Fruit fly (Drosophila melanogaster) whole organism, embryonic: ENCODE data around the gene CG31178.

Source experiments
- Bgb ChIP-seq: fragments of 200-800 bp; sonication (Bioruptor generic); IDR thresholded peaks from 2 replicates; pipeline ENCODE4 v1.3.6; 2022; ENCODE audit warnings: missing biosample characterization, missing genetic modification characterization; ENCODE audit not compliant: partially characterized antibody
- CG10979 ChIP-seq: fragments of 200-800 bp; sonication (Bioruptor generic); optimal IDR thresholded peaks from 2 replicates; lab custom pipeline; 2018; ENCODE audit warnings: missing biosample characterization, mild to moderate bottlenecking, missing genetic modification characterization, moderate library complexity
- CG11085 ChIP-seq: fragments of 200-800 bp; sonication (Bioruptor generic); IDR thresholded peaks from 2 replicates; pipeline ENCODE4 v1.3.6; 2022; ENCODE audit warnings: missing biosample characterization, missing genetic modification characterization
- CG11504 ChIP-seq: fragments of 200-800 bp; sonication (Bioruptor generic); optimal IDR thresholded peaks from 3 replicates; lab custom pipeline; 2019; ENCODE audit warnings: missing biosample characterization, mild to moderate bottlenecking, missing genetic modification characterization, moderate library complexity
- CG13123 ChIP-seq: fragments of 200-800 bp; sonication (Bioruptor generic); optimal IDR thresholded peaks from 2 replicates; lab custom pipeline; 2016; ENCODE audit warnings: missing biosample characterization, missing genetic modification characterization
- CG14441 ChIP-seq: fragments of 200-800 bp; sonication (Bioruptor generic); IDR thresholded peaks from 2 replicates; pipeline ENCODE4 v1.3.6; 2022; ENCODE audit warnings: missing biosample characterization, missing genetic modification characterization
- CG14860 ChIP-seq: fragments of 200-800 bp; sonication (Bioruptor generic); IDR thresholded peaks from 3 replicates; pipeline ENCODE4 v1.3.6; 2022; ENCODE audit warnings: missing biosample characterization, missing genetic modification characterization; ENCODE audit not compliant: partially characterized antibody
- CG1603 ChIP-seq: fragments of 200-800 bp; sonication (Bioruptor generic); optimal IDR thresholded peaks from 2 replicates; lab custom pipeline; 2019; ENCODE audit warnings: missing biosample characterization, mild to moderate bottlenecking, missing genetic modification characterization, moderate library complexity
- CG16815 ChIP-seq: fragments of 200-800 bp; sonication (Bioruptor generic); optimal IDR thresholded peaks from 3 replicates; lab custom pipeline; 2017; ENCODE audit warnings: missing biosample characterization, mild to moderate bottlenecking, missing genetic modification characterization
- CG1792 ChIP-seq: fragments of 200-800 bp; sonication (Bioruptor generic); optimal IDR thresholded peaks from 2 replicates; lab custom pipeline; 2016; ENCODE audit warnings: missing biosample characterization, missing genetic modification characterization
- CG2129 ChIP-seq: fragments of 200-800 bp; sonication (Bioruptor generic); IDR thresholded peaks from 2 replicates; pipeline ENCODE4 v1.3.6; 2022; ENCODE audit warnings: missing biosample characterization, missing genetic modification characterization; ENCODE audit not compliant: partially characterized antibody
- CG32772 ChIP-seq: fragments of 200-800 bp; sonication (Bioruptor generic); IDR thresholded peaks from 2 replicates; pipeline ENCODE4 v1.3.6; 2022; ENCODE audit warnings: missing biosample characterization, missing genetic modification characterization
- CG4617 ChIP-seq: fragments of 200-800 bp; sonication (Bioruptor generic); optimal IDR thresholded peaks from 3 replicates; lab custom pipeline; 2016; ENCODE audit warnings: missing biosample characterization, missing genetic modification characterization, borderline replicate concordance
- CG4707 ChIP-seq: fragments of 200-800 bp; sonication (Bioruptor generic); optimal IDR thresholded peaks from 2 replicates; lab custom pipeline; 2018; ENCODE audit warnings: missing biosample characterization, mild to moderate bottlenecking, missing genetic modification characterization, moderate library complexity
- CG8924 ChIP-seq: fragments of 200-800 bp; optimal IDR thresholded peaks from 3 replicates; lab custom pipeline; 2019; ENCODE audit warnings: missing biosample characterization, mild to moderate bottlenecking, missing genetic modification characterization, moderate library complexity
- CG9437 ChIP-seq: fragments of 200-800 bp; sonication (Bioruptor generic); optimal IDR thresholded peaks from 2 replicates; lab custom pipeline; 2018; ENCODE audit warnings: missing biosample characterization, mild to moderate bottlenecking, missing genetic modification characterization
- CTCF ChIP-seq: fragments of 200-800 bp; sonication (Bioruptor generic); optimal IDR thresholded peaks from 2 replicates; lab custom pipeline; 2017; ENCODE audit warnings: missing biosample characterization, mild to moderate bottlenecking, missing genetic modification characterization, moderate library complexity
- Dbx ChIP-seq: fragments of 200-800 bp; sonication (Bioruptor generic); IDR thresholded peaks from 3 replicates; pipeline ENCODE4 v1.3.6; 2022; ENCODE audit warnings: missing biosample characterization, missing genetic modification characterization
- Doc3 ChIP-seq: fragments of 200-800 bp; sonication (Bioruptor generic); IDR thresholded peaks from 3 replicates; pipeline ENCODE4 v1.3.6; 2022; ENCODE audit warnings: missing biosample characterization, missing genetic modification characterization; ENCODE audit not compliant: partially characterized antibody
- HHEX ChIP-seq: fragments of 200-800 bp; sonication (Bioruptor generic); optimal IDR thresholded peaks from 3 replicates; lab custom pipeline; 2017; ENCODE audit warnings: missing biosample characterization, mild to moderate bottlenecking, missing genetic modification characterization, missing genetic modification reagents
- Hr51 ChIP-seq, 2 experiments: fragments of 200-800 bp; sonication (Bioruptor generic); optimal IDR thresholded peaks; 2 replicates in 1 of 2; 3 replicates in 1 of 2; lab custom pipeline; 2016 to 2018; ENCODE audit warnings: missing biosample characterization in 2 of 2, missing genetic modification characterization in 2 of 2, mild to moderate bottlenecking in 1 of 2, moderate library complexity in 1 of 2
- Lhr ChIP-seq: fragments of 200-800 bp; sonication (Bioruptor generic); optimal IDR thresholded peaks from 3 replicates; lab custom pipeline; 2017; ENCODE audit warnings: mild to moderate bottlenecking, missing biosample characterization, missing genetic modification reagents, missing genetic modification characterization
- MESR4 ChIP-seq: fragments of 200-800 bp; sonication (Bioruptor generic); optimal IDR thresholded peaks from 2 replicates; lab custom pipeline; 2018; ENCODE audit warnings: missing biosample characterization, mild to moderate bottlenecking, missing genetic modification characterization, moderate library complexity
- Myb ChIP-seq: fragments of 200-800 bp; sonication (Bioruptor generic); optimal IDR thresholded peaks from 2 replicates; lab custom pipeline; 2016; ENCODE audit warnings: missing biosample characterization, missing genetic modification characterization
- Pdp1 ChIP-seq, 2 experiments: fragments of 200-800 bp; sonication (Bioruptor generic); optimal IDR thresholded peaks; 3 replicates each; lab custom pipeline; 2016; ENCODE audit warnings: missing biosample characterization in 2 of 2, missing genetic modification characterization in 2 of 2, mild to moderate bottlenecking in 1 of 2, moderate library complexity in 1 of 2
- Sox102F ChIP-seq: fragments of 200-800 bp; sonication (Bioruptor generic); optimal IDR thresholded peaks from 2 replicates; lab custom pipeline; 2018; ENCODE audit warnings: missing biosample characterization, mild to moderate bottlenecking, missing genetic modification characterization, moderate library complexity
- Sry-δ ChIP-seq: fragments of 200-800 bp; sonication (Bioruptor generic); optimal IDR thresholded peaks from 2 replicates; lab custom pipeline; 2016; ENCODE audit warnings: missing biosample characterization, missing genetic modification characterization
- abd-A ChIP-seq: fragments of 200-800 bp; sonication (Bioruptor generic); optimal IDR thresholded peaks from 3 replicates; lab custom pipeline; 2019; ENCODE audit warnings: missing biosample characterization, mild to moderate bottlenecking, missing genetic modification characterization, moderate library complexity
- ap ChIP-seq: fragments of 200-800 bp; sonication (Bioruptor generic); IDR thresholded peaks from 2 replicates; pipeline ENCODE4 v1.3.6; 2022; ENCODE audit warnings: missing biosample characterization, missing genetic modification characterization
- bbx ChIP-seq: fragments of 200-800 bp; sonication (Bioruptor generic); IDR thresholded peaks from 2 replicates; pipeline ENCODE4 v1.3.6; 2022; ENCODE audit warnings: missing biosample characterization, missing genetic modification characterization; ENCODE audit not compliant: partially characterized antibody
- bcd ChIP-seq: fragments of 200-800 bp; sonication (Bioruptor generic); optimal IDR thresholded peaks from 2 replicates; lab custom pipeline; 2017; ENCODE audit warnings: missing biosample characterization, mild to moderate bottlenecking, missing genetic modification characterization
- btn ChIP-seq: fragments of 200-800 bp; sonication (Bioruptor generic); optimal IDR thresholded peaks from 2 replicates; lab custom pipeline; 2016; ENCODE audit warnings: missing biosample characterization, missing genetic modification characterization
- caup ChIP-seq: fragments of 200-800 bp; sonication (Bioruptor generic); optimal IDR thresholded peaks from 3 replicates; lab custom pipeline; 2017; ENCODE audit warnings: missing biosample characterization, mild to moderate bottlenecking, missing genetic modification characterization, moderate library complexity; ENCODE audit not compliant: severe bottlenecking
- chm ChIP-seq: fragments of 200-800 bp; sonication (Bioruptor generic); IDR thresholded peaks from 2 replicates; pipeline ENCODE4 v1.3.6; 2022; ENCODE audit warnings: missing biosample characterization, missing genetic modification characterization
- danr ChIP-seq: fragments of 200-800 bp; sonication (Bioruptor generic); IDR thresholded peaks from 2 replicates; pipeline ENCODE4 v1.3.6; 2022; ENCODE audit warnings: missing biosample characterization, missing genetic modification characterization
- dati ChIP-seq: fragments of 200-800 bp; sonication (Bioruptor generic); IDR thresholded peaks from 2 replicates; pipeline ENCODE4 v1.3.6; 2022; ENCODE audit warnings: missing biosample characterization, missing genetic modification characterization
- fru ChIP-seq: fragments of >200 bp; optimal IDR thresholded peaks from 2 replicates; lab custom pipeline; 2017
- grau ChIP-seq: fragments of 200-800 bp; optimal IDR thresholded peaks from 3 replicates; lab custom pipeline; 2019; ENCODE audit warnings: missing biosample characterization, mild to moderate bottlenecking, missing genetic modification characterization, moderate library complexity
- gt ChIP-seq: fragments of 200-800 bp; sonication (Bioruptor generic); IDR thresholded peaks from 2 replicates; pipeline ENCODE4 v1.3.6; 2022; ENCODE audit warnings: missing biosample characterization, missing genetic modification characterization
- hb ChIP-seq: fragments of 200-800 bp; sonication (Bioruptor generic); IDR thresholded peaks from 3 replicates; pipeline ENCODE4 v1.3.6; 2022; ENCODE audit warnings: missing biosample characterization, missing genetic modification characterization; ENCODE audit not compliant: partially characterized antibody
- hbn ChIP-seq: fragments of 200-800 bp; sonication (Bioruptor generic); IDR thresholded peaks from 2 replicates; pipeline ENCODE4 v1.3.6; 2022; ENCODE audit warnings: missing biosample characterization, missing genetic modification characterization; ENCODE audit not compliant: partially characterized antibody
- kah ChIP-seq: fragments of 200-800 bp; sonication (Bioruptor generic); optimal IDR thresholded peaks from 2 replicates; lab custom pipeline; 2018; ENCODE audit warnings: missing biosample characterization, mild to moderate bottlenecking, missing genetic modification characterization
- lola ChIP-seq, 3 experiments: fragments of >200 bp in 2 of 3; fragments of 200-800 bp in 1 of 3; sonication (Bioruptor generic) in 1 of 3; optimal IDR thresholded peaks; 2 replicates each; lab custom pipeline; 2017 to 2019; ENCODE audit warnings: missing biosample characterization in 3 of 3, missing genetic modification characterization in 3 of 3, mild to moderate bottlenecking in 1 of 3, moderate library complexity in 1 of 3
- onecut ChIP-seq: fragments of 200-800 bp; sonication (Bioruptor generic); IDR thresholded peaks from 2 replicates; pipeline ENCODE4 v1.3.6; 2022; ENCODE audit warnings: missing biosample characterization, missing genetic modification characterization
- rib ChIP-seq: fragments of 200-800 bp; sonication (Bioruptor generic); IDR thresholded peaks from 2 replicates; pipeline ENCODE4 v1.3.6; 2022; ENCODE audit warnings: missing biosample characterization, missing genetic modification characterization
- sim ChIP-seq: fragments of 200-800 bp; sonication (Bioruptor generic); IDR thresholded peaks from 2 replicates; pipeline ENCODE4 v1.3.6; 2022; ENCODE audit warnings: missing biosample characterization, missing genetic modification characterization
- stwl ChIP-seq: fragments of 200-800 bp; sonication (Bioruptor generic); optimal IDR thresholded peaks from 3 replicates; lab custom pipeline; 2018; ENCODE audit warnings: missing biosample characterization, mild to moderate bottlenecking, missing genetic modification characterization, moderate library complexity
- tio ChIP-seq: fragments of 200-800 bp; sonication (Bioruptor generic); optimal IDR thresholded peaks from 2 replicates; lab custom pipeline; 2017; ENCODE audit warnings: missing biosample characterization, missing genetic modification characterization, inconsistent platforms
- trem ChIP-seq: fragments of 200-800 bp; optimal IDR thresholded peaks from 3 replicates; lab custom pipeline; 2019; ENCODE audit warnings: missing biosample characterization, mild to moderate bottlenecking, missing genetic modification characterization, moderate library complexity
- zen ChIP-seq: fragments of 200-800 bp; sonication (Bioruptor generic); optimal IDR thresholded peaks from 3 replicates; lab custom pipeline; 2018; ENCODE audit warnings: missing biosample characterization, mild to moderate bottlenecking, missing genetic modification characterization, moderate library complexity
- zf30C ChIP-seq: fragments of 200-800 bp; sonication (Bioruptor generic); optimal IDR thresholded peaks from 3 replicates; lab custom pipeline; 2018; ENCODE audit warnings: missing biosample characterization, mild to moderate bottlenecking, missing genetic modification characterization

CG31178 gene

DNA sequence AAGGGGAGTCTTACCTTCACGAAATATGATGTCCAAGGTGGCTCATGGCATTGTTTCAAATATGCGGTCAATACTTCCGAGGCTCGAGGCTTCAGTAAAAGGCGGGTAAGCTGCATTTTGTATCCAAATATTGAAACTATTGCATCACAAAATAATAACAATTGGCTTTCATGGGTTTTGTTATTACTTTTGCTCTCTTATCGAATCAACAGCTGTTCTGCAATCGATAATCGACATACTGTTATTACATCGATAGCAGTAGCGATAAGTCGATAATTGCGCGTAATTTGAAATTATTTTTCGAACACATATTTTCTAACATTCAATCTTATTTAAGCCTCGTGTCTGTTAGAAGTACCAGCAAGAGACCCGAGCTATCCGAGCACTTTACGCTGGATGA, 4.9 kb downstream of the CG31178 start, which contains the start of gene CG34148 (continued):
- TF ChIP-seq CG11504 (tag; lab: Kevin White, UChicago) (no peak), CG13123 (no peak), CG2129 (peak; percentile 51), danr (GFP tag; lab: Robert Waterston, UW) (no peak), lola (GFP tag; optimal IDR thresholded peaks at IDR 0.05; lab: Kevin White, UChicago) (no peak), CG4707 (GFP tag; lab: Kevin White, UChicago) (no peak), CG1603 (no peak), MESR4 (peak; percentile 60), kah (GFP tag; lab: Kevin White, UChicago) (no peak), onecut (GFP tag; lab: Robert Waterston, UW) (no peak), CG14860 (GFP tag; lab: Robert Waterston, UW) (peak; percentile 72; the same call in 2 of the 3 replicates), Doc3 (GFP tag; lab: Robert Waterston, UW) (peak; percentile 60; the same call in 2 of the 3 replicates), CTCF (no peak), stwl (peak; percentile 53), Hr51 (GFP tag; optimal IDR thresholded peaks at IDR 0.05; lab: Kevin White, UChicago) (no peak), Dbx (GFP tag; lab: Robert Waterston, UW) (no peak), bcd (GFP tag; lab: Kevin White, UChicago) (no peak), btn (GFP tag; lab: Kevin White, UChicago) (no peak), ap (GFP tag; lab: Robert Waterston, UW) (no peak), dati (no peak), grau (no peak), Bgb (GFP tag; lab: Robert Waterston, UW) (peak; percentile 71), HHEX (GFP tag; lab: Kevin White, UChicago) (no peak), chm (GFP tag; lab: Robert Waterston, UW) (no peak), CG9437 (GFP tag; lab: Kevin White, UChicago) (no peak), CG16815 (GFP tag; lab: Kevin White, UChicago) (no peak), Myb (GFP tag; lab: Kevin White, UChicago) (no peak), CG4617 (peak; percentile 37), zen (no peak), abd-A (tag; lab: Kevin White, UChicago) (no peak), zf30C (GFP tag; lab: Kevin White, UChicago) (no peak), bbx (peak; percentile 80), caup (no peak), tio (GFP tag; lab: Kevin White, UChicago) (no peak), Lhr (GFP tag; lab: Kevin White, UChicago) (no peak), CG10979 (tag; lab: Kevin White, UChicago) (no peak), hbn (GFP tag; lab: Robert Waterston, UW) (peak; percentile 77), trem (no peak), Sry-δ (GFP tag; lab: Kevin White, UChicago) (peak; percentile 28), Pdp1 (GFP tag; optimal IDR thresholded peaks at IDR 0.05; lab: Kevin White, UChicago) (peak in 1 of 2 experiments; percentile 94), rib (GFP tag; lab: Robert Waterston, UW) (no peak), sim (GFP tag; lab: Robert Waterston, UW) (no peak), fru (no peak), CG1792 (GFP tag; lab: Kevin White, UChicago) (no peak), CG8924 (no peak), Sox102F (no peak), gt (GFP tag; lab: Robert Waterston, UW) (no peak), CG11085 (GFP tag; lab: Robert Waterston, UW) (no peak), hb (GFP tag; lab: Robert Waterston, UW) (peak; percentile 63; the same call in 1 of the 3 replicates), CG32772 (no peak), CG14441 (GFP tag; lab: Robert Waterston, UW) (no peak)
